Worm (Caenorhabditis elegans): Measurements from ENCODE around the gene wht-8.

The wht-8 gene

DNA sequence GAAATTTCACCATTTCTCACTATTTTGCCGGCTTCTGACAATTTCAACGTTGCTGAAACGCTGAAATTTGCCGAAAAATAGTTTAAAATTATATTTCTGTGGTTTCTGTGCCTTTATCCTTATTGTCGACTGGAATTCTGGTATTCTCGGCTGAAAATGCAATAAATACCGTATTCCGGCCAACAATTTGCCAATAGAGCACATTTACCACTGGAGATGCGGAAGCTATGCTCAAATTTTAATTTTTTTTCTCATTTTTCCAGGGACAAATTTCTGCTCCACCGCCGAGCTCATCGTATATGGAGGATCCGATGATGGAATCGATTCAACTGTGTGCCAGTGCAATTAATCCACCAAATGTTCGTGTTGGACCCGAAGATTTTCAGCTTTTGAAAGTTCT lies 28.0 kb downstream of the wht-8 start:
- TF ChIP-seq sea-1 (GFP tag; conservative IDR thresholded peaks at IDR 0.05) (no peak), ets-7 (tag; optimal IDR thresholded peaks at IDR 0.05) (no peak), pes-1 (GFP tag; IDR thresholded peaks at IDR 0.05) (no peak), hnd-1 (tag; optimal IDR thresholded peaks at IDR 0.05) (no peak)

DNA sequence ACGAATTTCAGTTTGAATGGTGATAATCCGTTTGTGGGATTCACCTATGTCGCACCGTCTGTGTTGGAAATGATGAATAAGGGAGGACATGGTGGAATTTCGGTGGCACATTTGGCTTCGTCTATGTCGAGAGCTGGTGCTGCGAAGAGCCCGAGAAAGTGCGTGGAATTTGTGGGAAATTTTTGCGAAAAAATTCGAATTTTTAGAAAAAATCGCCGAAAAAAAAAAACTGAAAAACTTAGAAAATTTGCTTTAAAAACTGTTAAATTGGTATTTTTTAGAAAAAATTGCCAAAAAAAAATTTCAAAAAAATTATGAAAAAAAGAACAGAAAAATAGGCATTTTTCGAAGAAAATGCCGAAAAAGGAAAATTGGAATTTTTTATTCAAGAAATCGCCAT lies 30.3 kb downstream of the wht-8 start:
- TF ChIP-seq tbx-11 (GFP tag; IDR thresholded peaks at IDR 0.05) (no peak), aly-1 (tag; optimal IDR thresholded peaks at IDR 0.05) (no peak), pes-1 (GFP tag; IDR thresholded peaks at IDR 0.05) (no peak), hmg-4 (GFP tag; optimal IDR thresholded peaks at IDR 0.05) (no peak), hmbx-1 (tag; optimal IDR thresholded peaks at IDR 0.05) (no peak), hnd-1 (tag; optimal IDR thresholded peaks at IDR 0.05) (no peak), ceh-36 (tag; optimal IDR thresholded peaks at IDR 0.05) (no peak), B0310.2 (tag; optimal IDR thresholded peaks at IDR 0.05) (no peak), ceh-13 (GFP tag; optimal IDR thresholded peaks at IDR 0.05) (no peak), tra-4 (tag; optimal IDR thresholded peaks at IDR 0.05) (no peak), flt-1 (GFP tag; IDR thresholded peaks at IDR 0.05) (no peak), F13C5.2 (tag; optimal IDR thresholded peaks at IDR 0.05) (no peak), ama-1 (optimal IDR thresholded peaks at IDR 0.05) (no peak), scrt-1 (GFP tag; IDR thresholded peaks at IDR 0.05) (no peak), tbx-37 (GFP tag; conservative IDR thresholded peaks at IDR 0.05) (no peak), ets-7 (tag; optimal IDR thresholded peaks at IDR 0.05) (no peak), sea-1 (GFP tag; conservative IDR thresholded peaks at IDR 0.05) (no peak)

DNA sequence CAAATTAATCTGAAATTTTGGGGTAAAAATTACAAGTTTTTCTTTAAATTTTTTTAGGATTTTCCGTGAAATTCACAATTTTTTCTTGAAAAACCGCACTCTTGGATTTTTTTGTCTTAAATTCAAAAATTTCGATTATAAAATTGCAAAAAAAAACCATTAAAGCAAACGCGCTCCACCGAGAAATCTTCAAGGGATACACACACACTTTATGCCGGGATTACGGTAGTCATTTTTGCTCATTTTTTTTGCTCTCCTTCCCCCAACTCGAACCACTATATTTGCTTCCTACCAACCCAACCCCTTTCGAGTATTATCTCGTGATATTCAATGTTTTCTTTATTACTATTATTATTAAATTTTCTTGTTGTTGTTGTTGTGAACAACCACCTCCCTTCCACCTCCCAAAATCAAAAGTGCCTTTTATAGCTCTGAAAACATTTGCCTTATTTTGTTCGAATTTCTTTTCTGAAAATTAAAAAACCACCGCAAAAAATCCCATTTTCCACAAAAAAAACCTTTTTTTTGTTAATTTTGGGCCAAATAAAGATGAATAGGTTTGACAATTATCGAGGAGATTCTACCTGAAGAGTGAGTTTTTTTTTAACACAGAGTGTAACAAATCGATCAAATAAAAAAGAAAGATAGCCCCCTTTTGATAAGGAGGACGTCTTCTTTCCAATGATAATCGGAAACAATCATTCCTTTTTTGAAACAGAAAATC lies 33.3 kb downstream of the wht-8 start, which contains the start of gene Y47D3A.32:
Gene Y47D3A.32 (plus strand): TSS at position 674 of the 724 bp plus-strand sequence.
- TF ChIP-seq tra-4 (tag; optimal IDR thresholded peaks at IDR 0.05) (no peak), ama-1 (optimal IDR thresholded peaks at IDR 0.05) (no peak), tbx-37 (GFP tag; conservative IDR thresholded peaks at IDR 0.05) (no peak), ceh-36 (tag; optimal IDR thresholded peaks at IDR 0.05) (no peak), B0310.2 (tag; optimal IDR thresholded peaks at IDR 0.05) (no peak), ceh-13 (GFP tag; optimal IDR thresholded peaks at IDR 0.05) (no peak), flt-1 (GFP tag; IDR thresholded peaks at IDR 0.05) (no peak), hmg-4 (GFP tag; optimal IDR thresholded peaks at IDR 0.05) (no peak), ets-7 (tag; optimal IDR thresholded peaks at IDR 0.05) (no peak), hnd-1 (tag; optimal IDR thresholded peaks at IDR 0.05) (no peak), sea-1 (GFP tag; conservative IDR thresholded peaks at IDR 0.05) (no peak), aly-1 (tag; optimal IDR thresholded peaks at IDR 0.05) (no peak), pes-1 (GFP tag; IDR thresholded peaks at IDR 0.05) (no peak)

DNA sequence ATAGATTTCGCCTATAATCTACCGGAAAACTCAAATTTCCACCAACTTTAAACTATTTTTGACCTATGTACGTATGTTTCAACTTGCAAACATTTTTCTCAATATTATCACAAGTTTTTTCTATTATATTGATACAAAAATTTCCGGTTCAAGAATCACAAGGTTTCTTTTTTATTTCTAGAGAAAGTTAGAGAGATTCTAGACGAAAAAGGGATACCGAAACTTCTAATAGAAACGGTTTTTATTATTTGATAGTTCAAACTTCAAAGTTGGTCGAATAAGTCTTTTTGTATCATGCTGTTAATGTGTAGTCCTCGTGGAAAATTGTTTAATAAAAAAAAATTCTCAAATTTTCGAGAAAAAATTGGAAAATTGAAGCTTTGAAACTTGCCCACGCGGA lies 36.5 kb downstream of the wht-8 start:
- TF ChIP-seq tbx-37 (GFP tag; conservative IDR thresholded peaks at IDR 0.05), result no peak
- no peak for TF ChIP-seq tbx-11 (GFP tag; IDR thresholded peaks at IDR 0.05)
- no peak for TF ChIP-seq flt-1 (GFP tag; IDR thresholded peaks at IDR 0.05)
- no peak for TF ChIP-seq ceh-36 (tag; optimal IDR thresholded peaks at IDR 0.05)
- no peak for TF ChIP-seq tra-4 (tag; optimal IDR thresholded peaks at IDR 0.05)
- no peak for TF ChIP-seq hmg-4 (GFP tag; optimal IDR thresholded peaks at IDR 0.05)

DNA sequence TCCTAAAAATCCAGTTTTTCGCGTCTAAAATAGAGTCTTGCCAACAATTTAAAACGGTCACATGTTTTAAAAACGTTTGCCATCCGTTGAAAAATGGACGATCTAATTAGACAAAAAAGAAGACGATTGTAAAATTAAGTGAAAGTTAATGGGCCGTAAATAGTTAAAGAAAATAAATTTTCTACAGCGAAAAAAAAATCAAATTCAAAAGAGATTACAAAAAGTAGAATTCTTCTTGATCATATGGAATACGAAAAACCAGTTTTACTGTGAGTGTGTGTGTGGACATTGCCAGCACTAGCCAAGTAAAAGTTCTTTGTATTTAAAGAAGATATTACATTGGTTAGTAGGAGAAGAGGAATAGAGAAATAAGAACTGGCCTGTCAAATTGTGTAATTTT lies 43.5 kb downstream of the wht-8 start:
- TF ChIP-seq hmg-4 (GFP tag; optimal IDR thresholded peaks at IDR 0.05), result no peak
- TF ChIP-seq ets-7 (tag; optimal IDR thresholded peaks at IDR 0.05), result no peak
- TF ChIP-seq tra-4 (tag; optimal IDR thresholded peaks at IDR 0.05), result no peak
- no peak for TF ChIP-seq tbx-11 (GFP tag; IDR thresholded peaks at IDR 0.05)
- TF ChIP-seq F13C5.2 (tag; optimal IDR thresholded peaks at IDR 0.05), result no peak
- TF ChIP-seq pes-1 (GFP tag; IDR thresholded peaks at IDR 0.05), result no peak
- no peak for TF ChIP-seq scrt-1 (GFP tag; IDR thresholded peaks at IDR 0.05)
- TF ChIP-seq hmbx-1 (tag; optimal IDR thresholded peaks at IDR 0.05), result no peak
- no peak for TF ChIP-seq ceh-13 (GFP tag; optimal IDR thresholded peaks at IDR 0.05)
- no peak for TF ChIP-seq ama-1 (optimal IDR thresholded peaks at IDR 0.05)
- TF ChIP-seq B0310.2 (tag; optimal IDR thresholded peaks at IDR 0.05), result no peak
- TF ChIP-seq hnd-1 (tag; optimal IDR thresholded peaks at IDR 0.05), result no peak
- no peak for TF ChIP-seq aly-1 (tag; optimal IDR thresholded peaks at IDR 0.05)
- no peak for TF ChIP-seq ceh-36 (tag; optimal IDR thresholded peaks at IDR 0.05)
- no peak for TF ChIP-seq flt-1 (GFP tag; IDR thresholded peaks at IDR 0.05)
- no peak for TF ChIP-seq tbx-37 (GFP tag; conservative IDR thresholded peaks at IDR 0.05)

DNA sequence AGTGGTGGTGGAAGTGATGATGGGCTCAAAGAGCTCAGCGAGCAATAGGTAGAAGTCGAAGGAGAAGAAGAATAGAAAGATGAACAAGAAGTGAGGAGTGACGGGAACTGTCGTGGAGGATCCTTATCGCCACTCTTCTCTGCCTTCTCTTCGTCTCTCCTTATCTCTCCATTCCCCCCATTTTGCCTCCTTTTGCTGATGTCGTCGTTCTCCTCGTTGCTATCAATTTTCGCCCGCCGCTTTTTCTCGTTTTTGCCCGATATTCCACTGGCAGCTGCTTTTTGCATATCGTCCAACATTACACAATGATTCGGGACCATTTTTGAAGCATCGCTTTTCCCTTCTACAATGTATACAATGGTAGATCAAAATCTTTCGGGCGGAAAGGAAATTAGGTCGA lies 48.8 kb downstream of the wht-8 start:
- TF ChIP-seq B0310.2 (tag; optimal IDR thresholded peaks at IDR 0.05), result no peak
- no peak for TF ChIP-seq F13C5.2 (tag; optimal IDR thresholded peaks at IDR 0.05)
- no peak for TF ChIP-seq hmbx-1 (tag; optimal IDR thresholded peaks at IDR 0.05)
- TF ChIP-seq flt-1 (GFP tag; IDR thresholded peaks at IDR 0.05), result no peak
- TF ChIP-seq pes-1 (GFP tag; IDR thresholded peaks at IDR 0.05), result no peak

DNA sequence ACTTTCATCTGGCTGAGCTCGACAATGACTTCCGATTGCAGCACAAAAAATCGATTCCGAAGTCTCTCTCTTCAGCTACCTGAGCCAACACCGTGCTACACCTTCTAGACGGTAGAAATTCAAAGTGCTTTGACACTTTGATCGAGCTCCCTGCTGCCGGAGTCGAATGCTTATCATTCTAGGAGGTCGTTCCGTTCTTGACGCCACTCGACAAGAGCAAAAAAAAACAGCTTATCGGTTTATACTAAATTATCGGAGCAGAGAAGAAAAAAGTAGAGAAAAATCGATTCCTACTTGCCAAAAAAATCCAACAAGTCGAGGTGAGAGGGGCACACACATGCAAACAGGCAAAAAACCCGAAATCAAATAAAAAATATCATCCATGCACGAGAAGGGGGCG lies 49.9 kb downstream of the wht-8 start:
- TF ChIP-seq ama-1 (optimal IDR thresholded peaks at IDR 0.05) (no peak), tra-4 (tag; optimal IDR thresholded peaks at IDR 0.05) (no peak), B0310.2 (tag; optimal IDR thresholded peaks at IDR 0.05) (no peak)

DNA sequence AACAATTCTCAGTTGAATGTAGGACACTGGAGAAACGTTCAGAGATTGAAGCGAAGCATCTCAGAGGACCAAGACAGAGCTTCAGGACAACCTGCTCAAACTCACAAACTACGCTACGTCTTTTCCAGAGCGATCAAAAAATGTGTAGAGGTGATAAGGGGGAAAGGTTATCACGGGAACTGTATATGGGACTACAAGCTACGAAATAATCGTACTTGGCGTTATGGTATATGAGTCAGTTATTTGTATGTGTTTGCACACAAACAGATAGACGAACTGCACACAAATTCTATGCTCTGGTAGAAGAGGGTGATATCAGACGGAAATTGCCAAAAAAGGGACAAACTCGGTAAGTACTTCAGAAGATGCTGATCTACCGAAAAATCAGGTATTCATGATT lies 50.6 kb downstream of the wht-8 start:
- no peak for TF ChIP-seq hnd-1 (tag; optimal IDR thresholded peaks at IDR 0.05)
- no peak for TF ChIP-seq B0310.2 (tag; optimal IDR thresholded peaks at IDR 0.05)
- TF ChIP-seq F13C5.2 (tag; optimal IDR thresholded peaks at IDR 0.05), result no peak
- TF ChIP-seq ets-7 (tag; optimal IDR thresholded peaks at IDR 0.05), result no peak
- no peak for TF ChIP-seq flt-1 (GFP tag; IDR thresholded peaks at IDR 0.05)
- TF ChIP-seq tbx-11 (GFP tag; IDR thresholded peaks at IDR 0.05), result no peak
- no peak for TF ChIP-seq pes-1 (GFP tag; IDR thresholded peaks at IDR 0.05)
- TF ChIP-seq aly-1 (tag; optimal IDR thresholded peaks at IDR 0.05), result no peak

Measured in whole organism, early embryonic.